Fruit fly (Drosophila melanogaster) S2 (cell line): Measurements from ENCODE around the gene indra.

ENCODE experiments used
- CG8478 ChIP-seq: fragments of >200 bp; optimal IDR thresholded peaks from 2 replicates; lab custom pipeline; 2018
- CTCF ChIP-seq, 2 experiments: fragments of >200 bp; optimal IDR thresholded peaks; 2 replicates each; lab custom pipeline; 2018

DNA sequence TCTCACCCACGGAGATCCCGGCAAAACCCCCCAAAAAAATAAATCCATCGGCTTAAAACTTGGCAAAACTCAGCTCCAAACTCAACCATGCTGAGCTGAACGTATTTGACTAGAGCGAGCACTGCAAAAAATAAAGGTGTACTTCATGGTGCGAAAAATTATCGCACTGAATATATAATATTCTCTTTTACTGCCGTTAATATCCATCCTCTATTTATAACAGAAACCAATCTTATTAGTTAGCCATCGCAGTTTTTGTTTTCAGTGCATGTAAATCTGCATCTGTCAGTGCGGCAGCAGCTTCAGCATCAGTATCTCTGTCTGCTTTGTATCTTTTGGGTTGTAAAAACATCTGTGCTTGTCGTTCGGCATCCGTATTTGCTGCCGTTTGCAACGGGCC, 28.7 kb upstream of the indra start:
- no peak for TF ChIP-seq CTCF (optimal IDR thresholded peaks at IDR 0.05; lab: Kevin White, UChicago)
- TF ChIP-seq CG8478 = no peak
